Worm (Caenorhabditis elegans): Measurements from ENCODE around the gene srt-29.

srt-29 gene

DNA sequence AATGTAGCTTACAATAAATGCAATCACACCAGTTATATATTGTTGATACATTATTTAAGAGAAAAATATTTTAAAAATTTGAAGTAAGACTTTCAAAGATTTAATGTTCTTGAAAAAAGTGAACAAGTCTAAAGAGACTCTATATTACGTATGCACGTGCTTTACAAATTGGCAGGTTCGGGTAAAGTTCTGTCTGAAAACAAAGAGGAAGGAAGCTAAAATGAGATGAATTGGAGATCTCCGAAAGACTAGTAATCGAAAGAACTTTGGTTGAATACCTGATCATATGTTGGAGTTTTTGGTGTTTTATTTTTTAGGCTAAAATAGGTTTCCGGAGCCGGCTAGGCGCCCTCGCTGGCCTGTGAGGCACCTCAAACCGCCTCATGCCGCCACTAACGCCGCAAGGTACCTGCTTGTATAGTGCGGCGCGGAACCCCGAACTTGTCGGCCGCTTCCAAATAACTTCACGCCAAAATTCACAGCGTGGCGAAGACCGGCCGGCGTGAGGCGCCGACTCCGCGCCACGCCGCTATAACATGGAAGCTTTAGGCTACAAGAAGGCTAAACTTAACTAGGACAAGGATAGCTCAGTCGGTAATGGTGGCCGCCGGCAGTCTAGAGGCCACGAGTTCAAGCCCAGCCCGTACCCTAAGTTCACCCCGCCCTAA lies 38.4 kb upstream of the srt-29 start, which contains the start of gene srx-28:
srx-28 (minus strand) TSS at position 51 of the 668 bp plus-strand sequence.
- no peak for TF ChIP-seq daf-12 (tag; optimal IDR thresholded peaks at IDR 0.05)
- TF ChIP-seq egl-27 (tag; optimal IDR thresholded peaks at IDR 0.05) = no peak
- no peak for TF ChIP-seq R02D3.7 (tag; optimal IDR thresholded peaks at IDR 0.05)
- no peak for TF ChIP-seq lin-39 (tag; optimal IDR thresholded peaks at IDR 0.05)
- TF ChIP-seq ceh-28 (tag; optimal IDR thresholded peaks at IDR 0.05) = no peak
- no peak for TF ChIP-seq elt-2 (tag; optimal IDR thresholded peaks at IDR 0.05)

DNA sequence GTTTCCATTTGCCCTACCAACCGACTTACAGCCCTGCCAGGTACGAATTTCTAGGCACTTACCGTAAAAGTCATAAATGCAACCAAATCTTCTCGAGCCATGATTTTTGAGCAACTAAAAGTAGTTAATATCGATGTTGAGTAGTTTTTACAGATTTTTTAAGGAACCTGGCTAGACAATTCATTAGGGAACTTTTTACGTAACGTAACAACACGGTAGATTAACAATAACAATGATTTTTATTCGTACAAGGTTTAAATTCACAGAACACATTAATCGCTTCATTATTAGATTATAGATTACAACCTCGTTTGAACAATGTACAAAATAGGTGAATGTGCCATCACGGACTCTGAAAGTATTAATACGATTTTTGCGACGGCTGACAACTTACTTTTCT lies 34.1 kb upstream of the srt-29 start, which contains the start of gene srx-26:
srx-26 (minus strand) TSS at position 101 of the 400 bp plus-strand sequence.
- TF ChIP-seq R02D3.7 (tag; optimal IDR thresholded peaks at IDR 0.05) (no peak), mdl-1 (tag; optimal IDR thresholded peaks at IDR 0.05) (no peak), mml-1 (tag; optimal IDR thresholded peaks at IDR 0.05) (no peak), nhr-67 (tag; optimal IDR thresholded peaks at IDR 0.05) (no peak), fkh-10 (GFP tag; optimal IDR thresholded peaks at IDR 0.05) (no peak), nhr-25 (tag; optimal IDR thresholded peaks at IDR 0.05) (no peak), nhr-43 (tag; optimal IDR thresholded peaks at IDR 0.05; ENCODE audit: poor library complexity, severe bottlenecking) (no peak)

DNA sequence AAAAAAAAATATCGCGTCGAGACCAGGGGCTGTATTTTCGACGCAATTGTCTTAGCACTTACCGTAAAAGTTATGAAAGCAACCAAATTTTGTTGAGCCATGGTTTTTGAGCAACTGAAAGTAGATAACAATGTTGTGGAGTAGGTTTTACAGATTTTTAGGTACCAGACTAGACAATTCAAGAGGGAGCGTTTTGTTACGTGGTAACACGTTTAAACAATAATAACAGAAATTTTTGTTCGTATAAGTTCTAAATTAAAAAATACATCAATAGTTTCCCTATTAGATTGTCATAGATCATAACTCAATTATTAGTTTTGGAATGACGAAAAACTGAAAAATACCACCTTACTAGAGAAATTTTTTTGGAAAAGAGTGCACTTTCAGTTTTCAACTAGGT lies 31.1 kb upstream of the srt-29 start, which contains the start of gene srx-24:
srx-24 (minus strand) TSS at position 101 of the 400 bp plus-strand sequence.
- TF ChIP-seq lin-39 (tag; optimal IDR thresholded peaks at IDR 0.05) (no peak), ztf-4 (tag; optimal IDR thresholded peaks at IDR 0.05) (no peak), ceh-9 (tag; optimal IDR thresholded peaks at IDR 0.05) (no peak), nhr-11 (tag; optimal IDR thresholded peaks at IDR 0.05) (no peak), ZK546.5 (tag; optimal IDR thresholded peaks at IDR 0.05) (no peak), ceh-16 (tag; optimal IDR thresholded peaks at IDR 0.05) (no peak), sea-2 (GFP tag; optimal IDR thresholded peaks at IDR 0.05) (no peak), nhr-237 (tag; optimal IDR thresholded peaks at IDR 0.05) (no peak), nhr-76 (tag; optimal IDR thresholded peaks at IDR 0.05) (no peak), pqm-1 (tag; optimal IDR thresholded peaks at IDR 0.05) (no peak)

DNA sequence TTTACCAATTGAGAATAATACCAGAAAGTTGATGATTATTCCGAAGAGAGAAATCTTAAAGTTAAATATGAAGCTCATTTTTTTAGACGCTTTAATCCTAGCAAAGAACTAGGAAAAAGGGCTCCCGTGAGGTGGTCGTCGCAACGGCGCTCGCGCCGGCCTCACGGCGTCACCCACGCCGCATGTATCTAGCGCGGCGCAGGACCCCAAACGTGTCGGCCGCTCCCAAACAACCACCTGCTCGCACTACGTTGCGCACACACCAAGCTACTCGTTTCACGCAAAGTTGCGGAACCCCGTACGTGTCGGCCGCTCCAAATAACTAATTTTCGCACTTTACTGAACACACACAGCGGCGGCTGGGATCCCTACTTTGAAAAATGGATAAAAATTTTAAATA lies 27.5 kb upstream of the srt-29 start:
- no peak for TF ChIP-seq elt-3 (tag; optimal IDR thresholded peaks at IDR 0.05)
- no peak for TF ChIP-seq ama-1 (optimal IDR thresholded peaks at IDR 0.05)
- no peak for TF ChIP-seq ceh-16 (tag; optimal IDR thresholded peaks at IDR 0.05)
- TF ChIP-seq R02D3.7 (tag; optimal IDR thresholded peaks at IDR 0.05) = no peak
- TF ChIP-seq lsy-12 (tag; optimal IDR thresholded peaks at IDR 0.05) = no peak
- no peak for TF ChIP-seq tbx-2 (tag; optimal IDR thresholded peaks at IDR 0.05)

DNA sequence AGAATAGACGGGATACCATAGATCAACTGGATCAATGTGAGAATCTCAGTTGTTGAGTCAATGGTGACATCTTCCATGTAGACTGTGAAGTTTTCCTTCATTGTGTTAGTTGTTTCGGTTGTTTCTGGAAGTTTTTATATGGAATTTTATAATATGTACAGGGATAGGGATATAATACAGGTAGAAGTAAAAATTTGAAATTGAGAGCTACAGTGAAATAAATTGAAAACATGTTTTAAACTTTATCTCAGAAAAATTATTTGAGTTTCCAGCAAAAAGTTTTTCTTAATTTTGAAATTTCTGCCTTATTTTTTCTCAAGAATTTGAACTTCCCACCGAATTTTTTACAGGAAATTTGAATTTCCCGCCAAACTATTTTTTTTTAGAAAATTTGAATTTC lies 23.4 kb upstream of the srt-29 start, which contains the start of gene srg-62:
srg-62 (minus strand) TSS at position 101 of the 400 bp plus-strand sequence.
- TF ChIP-seq nhr-237 (tag; optimal IDR thresholded peaks at IDR 0.05) = no peak
- no peak for TF ChIP-seq aly-2 (tag; optimal IDR thresholded peaks at IDR 0.05)
- TF ChIP-seq egl-5 (tag; optimal IDR thresholded peaks at IDR 0.05) = no peak
- no peak for TF ChIP-seq zag-1 (tag; optimal IDR thresholded peaks at IDR 0.05)
- no peak for TF ChIP-seq mml-1 (tag; optimal IDR thresholded peaks at IDR 0.05)

DNA sequence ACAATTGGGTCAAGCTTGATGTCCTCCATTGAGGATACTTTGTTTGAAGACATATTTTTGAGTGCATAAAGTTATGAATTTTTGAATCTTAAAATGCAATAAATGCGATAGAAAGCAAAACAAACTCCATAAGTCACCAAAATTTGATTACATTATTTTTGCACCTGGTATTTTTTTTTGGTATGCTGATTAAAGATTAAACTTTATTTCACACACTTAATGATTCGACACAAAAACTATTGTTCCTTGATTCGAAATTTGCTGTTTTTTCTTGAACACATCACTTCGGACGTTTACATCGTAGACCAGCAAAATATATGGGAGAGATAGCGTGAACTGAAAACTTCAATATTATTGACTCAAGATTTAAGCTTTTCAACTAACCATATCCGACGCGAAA lies 21.3 kb upstream of the srt-29 start, which contains the start of gene srg-61:
srg-61 (minus strand) TSS at position 101 of the 400 bp plus-strand sequence.
- TF ChIP-seq aly-2 (tag; optimal IDR thresholded peaks at IDR 0.05) (no peak), nhr-25 (tag; optimal IDR thresholded peaks at IDR 0.05) (no peak), pqm-1 (tag; optimal IDR thresholded peaks at IDR 0.05) (no peak), fkh-10 (GFP tag; optimal IDR thresholded peaks at IDR 0.05) (no peak), lsy-12 (tag; optimal IDR thresholded peaks at IDR 0.05) (no peak), zag-1 (tag; optimal IDR thresholded peaks at IDR 0.05) (no peak), hmg-11 (tag; optimal IDR thresholded peaks at IDR 0.05) (no peak), snpc-4 (tag; optimal IDR thresholded peaks at IDR 0.05) (no peak), ztf-11 (tag; optimal IDR thresholded peaks at IDR 0.05) (no peak), nhr-77 (tag; optimal IDR thresholded peaks at IDR 0.05) (no peak), ama-1 (optimal IDR thresholded peaks at IDR 0.05) (no peak), lin-15B (tag; optimal IDR thresholded peaks at IDR 0.05) (no peak), pha-4 (tag; optimal IDR thresholded peaks at IDR 0.05) (no peak), R02D3.7 (tag; optimal IDR thresholded peaks at IDR 0.05) (no peak), nhr-23 (tag; optimal IDR thresholded peaks at IDR 0.05) (no peak)

Data from whole organism, L3 larva.